Worm (Caenorhabditis elegans): ENCODE results near the gene tgn-38.

DNA sequence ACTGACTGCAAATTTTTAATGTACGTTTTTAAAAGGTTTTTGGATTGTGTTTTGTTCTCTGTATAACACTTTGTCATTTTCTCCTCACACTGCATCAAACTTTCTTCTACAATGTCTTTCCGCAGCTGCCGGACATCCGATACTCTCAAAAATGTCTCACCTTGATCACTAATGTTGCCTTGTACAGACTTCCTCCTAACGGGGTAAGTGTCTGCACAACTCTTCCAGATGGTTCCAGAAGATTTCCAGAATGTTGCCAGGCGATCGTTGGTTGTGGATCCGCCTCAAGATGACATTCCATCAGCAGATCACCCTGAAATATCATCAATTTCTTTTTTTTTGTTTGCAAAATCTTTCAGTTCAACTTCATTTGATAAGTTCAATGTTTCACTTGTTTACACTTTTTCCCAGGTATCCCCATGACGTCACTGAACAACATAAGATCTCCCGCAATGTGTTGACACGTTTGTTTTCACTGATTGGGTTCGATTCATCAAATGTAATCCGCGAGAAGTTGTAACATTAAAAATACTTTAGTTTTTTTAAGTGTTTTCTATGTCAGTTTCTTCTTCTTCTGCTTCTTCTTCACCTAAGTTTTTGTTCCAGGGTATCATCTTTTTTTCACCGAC lies 19.8 kb downstream of the tgn-38 start:
- TF ChIP-seq pha-4 (tag; optimal IDR thresholded peaks at IDR 0.05) (no peak), attf-5 (GFP tag; optimal IDR thresholded peaks at IDR 0.05) (no peak), zfh-2 (GFP tag; conservative IDR thresholded peaks at IDR 0.05) (no peak), madf-3 (GFP tag; IDR thresholded peaks at IDR 0.05) (no peak)
